Fruit fly (Drosophila melanogaster) whole organism, adult: ENCODE data around the gene Adk2.
A peak's percentile ranks its signal among the peaks of the same experiment; 100 is the strongest.

ENCODE experiments used
- CG5204 ChIP-seq: fragments of 200-800 bp; sonication (Bioruptor generic); optimal IDR thresholded peaks from 2 replicates; lab custom pipeline; 2016; ENCODE audit warnings: missing biosample characterization, missing genetic modification characterization
- CG7045 ChIP-seq: fragments of 200-800 bp; sonication (Bioruptor generic); optimal IDR thresholded peaks from 2 replicates; lab custom pipeline; 2017; ENCODE audit warnings: missing biosample characterization, mild to moderate bottlenecking, missing genetic modification characterization
- Clk ChIP-seq: fragments of 200-800 bp; sonication (Bioruptor generic); optimal IDR thresholded peaks from 2 replicates; lab custom pipeline; 2017; ENCODE audit warnings: missing biosample characterization, missing genetic modification characterization
- Crg-1 ChIP-seq: fragments of 200-800 bp; sonication (Bioruptor generic); optimal IDR thresholded peaks from 2 replicates; lab custom pipeline; 2016; ENCODE audit warnings: missing biosample characterization, missing genetic modification characterization
- Hr96 ChIP-seq: fragments of 200-800 bp; sonication (Bioruptor generic); optimal IDR thresholded peaks from 2 replicates; lab custom pipeline; 2016; ENCODE audit warnings: missing biosample characterization, missing genetic modification characterization
- cic ChIP-seq: fragments of 200-800 bp; sonication (Bioruptor generic); optimal IDR thresholded peaks from 2 replicates; lab custom pipeline; 2017; ENCODE audit warnings: missing biosample characterization, mild to moderate bottlenecking, missing genetic modification characterization, moderate library complexity
- cnc ChIP-seq, 2 experiments: fragments of >200 bp; optimal IDR thresholded peaks; 2 replicates each; lab custom pipeline; 2017
- kay ChIP-seq: fragments of 200-800 bp; sonication (Bioruptor generic); peaks from one replicate; lab custom pipeline; 2016; ENCODE audit warnings: missing biosample characterization, missing genetic modification characterization, borderline replicate concordance
- ovo ChIP-seq: fragments of 200-800 bp; sonication (Bioruptor generic); optimal IDR thresholded peaks from 2 replicates; lab custom pipeline; 2016; ENCODE audit warnings: missing biosample characterization, missing genetic modification characterization
- pad ChIP-seq: fragments of 200-800 bp; sonication (Bioruptor generic); optimal IDR thresholded peaks from 3 replicates; lab custom pipeline; 2017; ENCODE audit warnings: missing biosample characterization, missing genetic modification characterization, mild to moderate bottlenecking, moderate library complexity, missing genetic modification reagents

dm6 chr3L:13021727-13022126, 761 bp downstream of the Adk2 start:
- TF ChIP-seq cnc (optimal IDR thresholded peaks at IDR 0.05; lab: Kevin White, UChicago) (no peak), CG7045 (peak; percentile 34), Crg-1 (GFP tag; lab: Kevin White, UChicago) (peak; percentile 1), cic (no peak), Hr96 (GFP tag; lab: Kevin White, UChicago) (no peak), kay (GFP tag; lab: Kevin White, UChicago) (no peak), pad (GFP tag; lab: Kevin White, UChicago) (no peak), ovo (GFP tag; lab: Kevin White, UChicago) (no peak), Clk (no peak), CG5204 (no peak)
